Fruit fly (Drosophila melanogaster) whole organism, prepupa: Measurements from ENCODE around the gene tow.

Experiments
- Blimp-1 ChIP-seq: fragments of 200-800 bp; sonication (Bioruptor generic); optimal IDR thresholded peaks from 3 replicates; lab custom pipeline; 2017; ENCODE audit warnings: missing biosample characterization, missing genetic modification characterization, mild to moderate bottlenecking, moderate library complexity, missing genetic modification reagents
- CG10631 ChIP-seq: fragments of 200-800 bp; sonication (Bioruptor generic); optimal IDR thresholded peaks from 2 replicates; lab custom pipeline; 2016; ENCODE audit warnings: missing biosample characterization, missing genetic modification characterization
- CG11294 ChIP-seq: fragments of 200-800 bp; sonication (Bioruptor generic); IDR thresholded peaks from 2 replicates; pipeline ENCODE4 v1.3.6; 2022; ENCODE audit warnings: missing biosample characterization, missing genetic modification characterization
- CG11902 ChIP-seq: fragments of 200-800 bp; sonication (Bioruptor generic); optimal IDR thresholded peaks from 3 replicates; lab custom pipeline; 2016; ENCODE audit warnings: missing biosample characterization, missing genetic modification characterization
- CG15336 ChIP-seq: fragments of 200-800 bp; sonication (Bioruptor generic); IDR thresholded peaks from 2 replicates; pipeline ENCODE4 v1.3.6; 2022; ENCODE audit warnings: missing biosample characterization, missing genetic modification characterization
- CG16779 ChIP-seq: fragments of 200-800 bp; sonication (Bioruptor generic); optimal IDR thresholded peaks from 3 replicates; lab custom pipeline; 2017; ENCODE audit warnings: missing biosample characterization, mild to moderate bottlenecking, missing genetic modification characterization
- CG3032 ChIP-seq: fragments of 200-800 bp; optimal IDR thresholded peaks from 2 replicates; lab custom pipeline; 2019; ENCODE audit warnings: missing biosample characterization, mild to moderate bottlenecking, missing genetic modification characterization, moderate library complexity
- CG31627 ChIP-seq: fragments of 200-800 bp; sonication (Bioruptor generic); optimal IDR thresholded peaks from 3 replicates; lab custom pipeline; 2016; ENCODE audit warnings: missing biosample characterization, missing genetic modification characterization
- CG34406 ChIP-seq: fragments of 200-800 bp; sonication (Bioruptor generic); optimal IDR thresholded peaks from 3 replicates; lab custom pipeline; 2016; ENCODE audit warnings: missing biosample characterization, missing genetic modification characterization
- CG3919 ChIP-seq: fragments of 200-800 bp; sonication (Bioruptor generic); optimal IDR thresholded peaks from 3 replicates; lab custom pipeline; 2016; ENCODE audit warnings: missing biosample characterization, missing genetic modification characterization
- CG4318 ChIP-seq: fragments of 200-800 bp; sonication (Bioruptor generic); optimal IDR thresholded peaks from 3 replicates; lab custom pipeline; 2017; ENCODE audit warnings: missing biosample characterization, mild to moderate bottlenecking, missing genetic modification characterization
- CG6792 ChIP-seq: fragments of 200-800 bp; sonication (Bioruptor generic); optimal IDR thresholded peaks from 3 replicates; lab custom pipeline; 2016; ENCODE audit warnings: missing biosample characterization, missing genetic modification characterization
- CG6808 ChIP-seq: fragments of 200-800 bp; sonication (Bioruptor generic); optimal IDR thresholded peaks from 3 replicates; lab custom pipeline; 2017; ENCODE audit warnings: missing biosample characterization, missing genetic modification characterization, mild to moderate bottlenecking, moderate library complexity, missing genetic modification reagents
- CG6854 ChIP-seq: fragments of 200-800 bp; sonication (Bioruptor generic); optimal IDR thresholded peaks from 2 replicates; lab custom pipeline; 2017; ENCODE audit warnings: missing biosample characterization, mild to moderate bottlenecking, missing genetic modification characterization
- CG7368 ChIP-seq: fragments of 200-800 bp; sonication (Bioruptor generic); optimal IDR thresholded peaks from 3 replicates; lab custom pipeline; 2016; ENCODE audit warnings: missing biosample characterization, missing genetic modification characterization
- CG8119 ChIP-seq: fragments of 200-800 bp; sonication (Bioruptor generic); IDR thresholded peaks from 3 replicates; pipeline ENCODE4 v1.3.6; 2022; ENCODE audit warnings: missing biosample characterization, missing genetic modification characterization
- CG9139 ChIP-seq: fragments of 200-800 bp; sonication (Bioruptor generic); optimal IDR thresholded peaks from 3 replicates; lab custom pipeline; 2017; ENCODE audit warnings: missing biosample characterization, mild to moderate bottlenecking, missing genetic modification characterization
- Eip78C ChIP-seq: fragments of 200-800 bp; sonication (Bioruptor generic); peaks from one replicate; lab custom pipeline; 2016; ENCODE audit warnings: missing biosample characterization, missing genetic modification characterization
- Eip93F ChIP-seq: fragments of 200-800 bp; sonication (Bioruptor generic); optimal IDR thresholded peaks from 2 replicates; lab custom pipeline; 2016; ENCODE audit warnings: missing biosample characterization, mild to moderate bottlenecking, missing genetic modification characterization
- Ets21C ChIP-seq: fragments of 200-800 bp; sonication (Bioruptor generic); optimal IDR thresholded peaks from 3 replicates; lab custom pipeline; 2016; ENCODE audit warnings: missing biosample characterization, missing genetic modification characterization
- Ets96B ChIP-seq: fragments of 200-800 bp; optimal IDR thresholded peaks from 2 replicates; lab custom pipeline; 2019; ENCODE audit warnings: missing biosample characterization, mild to moderate bottlenecking, missing genetic modification characterization, moderate library complexity
- Gug ChIP-seq: fragments of 200-800 bp; sonication (Bioruptor generic); IDR thresholded peaks from 2 replicates; pipeline ENCODE4 v1.3.6; 2022; ENCODE audit warnings: missing biosample characterization, missing genetic modification characterization
- Hr39 ChIP-seq: fragments of 200-800 bp; sonication (Bioruptor generic); optimal IDR thresholded peaks from 2 replicates; lab custom pipeline; 2016; ENCODE audit warnings: missing biosample characterization, missing genetic modification characterization
- Hr4 ChIP-seq: fragments of 200-800 bp; sonication (Bioruptor generic); optimal IDR thresholded peaks from 3 replicates; lab custom pipeline; 2016; ENCODE audit warnings: missing biosample characterization, missing genetic modification characterization
- Met ChIP-seq: fragments of 200-800 bp; sonication (Bioruptor generic); optimal IDR thresholded peaks from 3 replicates; lab custom pipeline; 2016; ENCODE audit warnings: missing biosample characterization, missing genetic modification characterization
- Smox ChIP-seq: fragments of 200-800 bp; sonication (Bioruptor generic); optimal IDR thresholded peaks from 3 replicates; lab custom pipeline; 2016; ENCODE audit warnings: missing biosample characterization, missing genetic modification characterization
- Sox14 ChIP-seq: fragments of 200-800 bp; sonication (Bioruptor generic); optimal IDR thresholded peaks from 3 replicates; lab custom pipeline; 2016; ENCODE audit warnings: missing biosample characterization, missing genetic modification characterization
- Sox15 ChIP-seq: fragments of 200-800 bp; sonication (Bioruptor generic); optimal IDR thresholded peaks from 3 replicates; lab custom pipeline; 2016; ENCODE audit warnings: missing biosample characterization, missing genetic modification characterization
- achi ChIP-seq: fragments of 200-800 bp; sonication (Bioruptor generic); optimal IDR thresholded peaks from 3 replicates; lab custom pipeline; 2016; ENCODE audit warnings: missing biosample characterization, missing genetic modification characterization
- acj6 ChIP-seq: fragments of 200-800 bp; sonication (Bioruptor generic); optimal IDR thresholded peaks from 3 replicates; lab custom pipeline; 2016; ENCODE audit warnings: missing biosample characterization, missing genetic modification characterization
- cyc ChIP-seq: fragments of 200-800 bp; sonication (Bioruptor generic); optimal IDR thresholded peaks from 3 replicates; lab custom pipeline; 2016; ENCODE audit warnings: missing biosample characterization, missing genetic modification characterization
- dac ChIP-seq: fragments of 200-800 bp; sonication (Bioruptor generic); optimal IDR thresholded peaks from 2 replicates; lab custom pipeline; 2017; ENCODE audit warnings: missing biosample characterization, mild to moderate bottlenecking, missing genetic modification characterization
- esn ChIP-seq: fragments of 200-800 bp; sonication (Bioruptor generic); optimal IDR thresholded peaks from 2 replicates; lab custom pipeline; 2016; ENCODE audit warnings: missing biosample characterization, mild to moderate bottlenecking, missing genetic modification characterization, moderate library complexity
- lz ChIP-seq: fragments of 200-800 bp; sonication (Bioruptor generic); optimal IDR thresholded peaks from 3 replicates; lab custom pipeline; 2016; ENCODE audit warnings: missing biosample characterization, missing genetic modification characterization
- net ChIP-seq: fragments of 200-800 bp; sonication (Bioruptor generic); optimal IDR thresholded peaks from 3 replicates; lab custom pipeline; 2016; ENCODE audit warnings: missing biosample characterization, missing genetic modification characterization
- pdm3 ChIP-seq: fragments of 200-800 bp; sonication (Bioruptor generic); optimal IDR thresholded peaks from 3 replicates; lab custom pipeline; 2016; ENCODE audit warnings: missing biosample characterization, missing genetic modification characterization
- ss ChIP-seq, 2 experiments: fragments of 200-800 bp; sonication (Bioruptor generic); optimal IDR thresholded peaks; 2 replicates in 1 of 2; 3 replicates in 1 of 2; lab custom pipeline; 2017 to 2018; ENCODE audit warnings: mild to moderate bottlenecking in 2 of 2, missing biosample characterization in 2 of 2, missing genetic modification characterization in 2 of 2, moderate library complexity in 1 of 2
- svp ChIP-seq: fragments of 200-800 bp; sonication (Bioruptor generic); peaks from one replicate; lab custom pipeline; 2016; ENCODE audit warnings: missing biosample characterization, missing genetic modification characterization
- topi ChIP-seq: fragments of 200-800 bp; sonication (Bioruptor generic); optimal IDR thresholded peaks from 3 replicates; lab custom pipeline; 2016; ENCODE audit warnings: missing biosample characterization, missing genetic modification characterization
- vri ChIP-seq: fragments of 200-800 bp; sonication (Bioruptor generic); optimal IDR thresholded peaks from 3 replicates; lab custom pipeline; 2016; ENCODE audit warnings: missing biosample characterization, mild to moderate bottlenecking, missing genetic modification characterization

The tow gene

DNA sequence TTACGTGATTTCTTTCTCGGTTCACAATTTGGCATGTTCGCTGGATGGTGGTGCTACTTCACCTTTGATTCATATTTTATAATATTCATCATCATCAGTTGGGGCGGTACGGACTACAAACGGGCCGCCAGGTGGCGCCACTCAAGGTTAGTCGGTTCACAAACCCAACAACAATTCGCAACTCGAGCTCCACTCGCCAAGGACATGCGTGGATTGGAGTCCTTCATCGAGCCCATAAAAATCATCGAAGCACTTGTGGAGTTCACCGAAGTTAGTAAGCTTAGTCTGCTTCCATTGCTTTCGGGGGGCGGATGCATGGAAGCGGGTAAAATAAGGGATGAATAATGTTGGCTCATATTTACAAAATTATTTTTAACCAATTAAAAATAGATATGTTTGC lies 35.9 kb upstream of the tow start:
- peak; percentile 13 for TF ChIP-seq svp
- TF ChIP-seq ss (GFP tag; optimal IDR thresholded peaks at IDR 0.05; lab: Kevin White, UChicago) = no peak

DNA sequence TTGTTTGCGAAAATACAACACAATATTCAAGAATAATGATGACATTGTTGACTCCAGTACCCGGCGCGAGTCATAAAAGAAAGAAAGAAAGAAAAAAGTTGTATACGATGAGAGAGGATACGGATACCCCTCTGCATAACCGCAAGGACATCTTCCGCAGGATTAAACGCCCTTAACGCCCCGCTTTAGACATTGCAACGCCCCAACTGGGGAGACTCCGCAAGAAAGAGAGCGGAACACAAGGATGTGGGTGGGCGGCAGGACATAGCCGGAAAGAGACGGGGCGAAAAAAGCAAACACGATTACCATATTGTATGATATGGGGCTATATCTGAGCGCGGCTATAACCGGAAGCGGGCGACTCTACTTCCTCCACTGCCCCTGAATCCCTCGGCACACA lies 31.4 kb upstream of the tow start:
- TF ChIP-seq Eip78C (GFP tag; lab: Kevin White, UChicago) (no peak), Ets96B (tag; lab: Kevin White, UChicago) (no peak), CG15336 (GFP tag; lab: Robert Waterston, UW) (no peak), Smox (GFP tag; lab: Kevin White, UChicago) (no peak), CG3032 (tag; lab: Kevin White, UChicago) (no peak), achi (GFP tag; lab: Kevin White, UChicago) (no peak), CG34406 (GFP tag; lab: Kevin White, UChicago) (no peak), Gug (no peak), CG6854 (GFP tag; lab: Kevin White, UChicago) (no peak), cyc (GFP tag; lab: Kevin White, UChicago) (no peak), CG7368 (GFP tag; lab: Kevin White, UChicago) (no peak), CG11902 (GFP tag; lab: Kevin White, UChicago) (no peak), Hr4 (no peak), CG31627 (no peak), ss (GFP tag; optimal IDR thresholded peaks at IDR 0.05; lab: Kevin White, UChicago) (no peak), CG6808 (no peak), CG11294 (GFP tag; lab: Robert Waterston, UW) (no peak), topi (no peak), CG8119 (GFP tag; lab: Robert Waterston, UW) (no peak)

dm6 chr3L:6913823-6914222 lies 28.8 kb upstream of the tow start:
- peak; percentile 7 for TF ChIP-seq svp
- no peak for TF ChIP-seq cyc (GFP tag; lab: Kevin White, UChicago)
- no peak for TF ChIP-seq lz (GFP tag; lab: Kevin White, UChicago)
- no peak for TF ChIP-seq vri

DNA sequence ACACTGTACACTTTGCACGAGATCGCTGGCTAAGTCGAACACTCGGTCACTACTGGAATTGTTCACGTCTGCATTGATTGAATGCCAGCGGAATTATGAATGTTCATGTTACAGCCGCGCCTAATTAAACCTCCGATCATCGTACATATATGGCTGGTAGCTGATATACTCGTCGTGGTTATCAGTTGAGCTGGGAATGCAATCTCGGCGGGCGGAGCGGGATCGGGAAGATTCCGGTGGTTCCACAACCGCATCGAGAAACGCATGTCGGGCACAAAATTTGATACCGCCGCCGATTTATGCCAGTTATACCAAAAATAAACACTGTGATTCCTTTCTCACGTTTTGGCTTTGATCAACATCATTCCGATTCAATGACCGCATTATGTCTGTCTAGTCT lies 27.9 kb upstream of the tow start, which contains the start of gene Prat2:
Gene Prat2, minus strand, starts transcription at position 101 of the 400 bp plus-strand sequence.
- no peak for TF ChIP-seq CG6792 (GFP tag; lab: Kevin White, UChicago)
- TF ChIP-seq Sox14 = no peak
- no peak for TF ChIP-seq acj6 (GFP tag; lab: Kevin White, UChicago)
- no peak for TF ChIP-seq CG6854 (GFP tag; lab: Kevin White, UChicago)
- TF ChIP-seq CG31627 = no peak
- TF ChIP-seq Eip93F = no peak
- no peak for TF ChIP-seq CG4318 (GFP tag; lab: Kevin White, UChicago)
- no peak for TF ChIP-seq CG34406 (GFP tag; lab: Kevin White, UChicago)
- no peak for TF ChIP-seq Sox15
- TF ChIP-seq Blimp-1 (GFP tag; lab: Kevin White, UChicago) = no peak
- no peak for TF ChIP-seq CG3919
- no peak for TF ChIP-seq pdm3

dm6 chr3L:6919213-6919612 lies 23.4 kb upstream of the tow start:
- TF ChIP-seq net = no peak
- TF ChIP-seq Gug = no peak
- TF ChIP-seq CG6808 = no peak
- no peak for TF ChIP-seq Hr39 (GFP tag; lab: Kevin White, UChicago)
- TF ChIP-seq esn (GFP tag; lab: Kevin White, UChicago) = no peak
- no peak for TF ChIP-seq CG4318 (GFP tag; lab: Kevin White, UChicago)
- no peak for TF ChIP-seq vri
- TF ChIP-seq cyc (GFP tag; lab: Kevin White, UChicago) = no peak
- TF ChIP-seq ss (GFP tag; optimal IDR thresholded peaks at IDR 0.05; lab: Kevin White, UChicago) = no peak
- no peak for TF ChIP-seq topi
- no peak for TF ChIP-seq CG10631
- no peak for TF ChIP-seq CG16779 (tag; lab: Kevin White, UChicago)
- no peak for TF ChIP-seq Met (GFP tag; lab: Kevin White, UChicago)
- TF ChIP-seq dac (GFP tag; lab: Kevin White, UChicago) = no peak
- TF ChIP-seq Ets21C = no peak
- no peak for TF ChIP-seq CG34406 (GFP tag; lab: Kevin White, UChicago)
- TF ChIP-seq CG9139 (GFP tag; lab: Kevin White, UChicago) = no peak
- TF ChIP-seq Sox14 = no peak
